Worm (Caenorhabditis elegans) whole organism, L1 larva: ENCODE data around the gene T08G5.15.

Source experiments
- ama-1 ChIP-seq: fragments of 150-350 bp; optimal IDR thresholded peaks from 2 replicates; lab custom pipeline; 2014
- ces-1 ChIP-seq: fragments of 150-350 bp; optimal IDR thresholded peaks from 2 replicates; lab custom pipeline; 2014; ENCODE audit warnings: missing biosample characterization, missing genetic modification reagents, missing genetic modification characterization
- elt-3 ChIP-seq, 6 experiments: fragments of 150-350 bp in 1 of 6; sonication (generic microtip); optimal IDR thresholded peaks; 2 replicates each; lab custom pipeline; 2017 to 2018; ENCODE audit warnings: missing biosample characterization in 6 of 6, missing genetic modification characterization in 6 of 6, inconsistent platforms in 1 of 6
- mep-1 ChIP-seq: fragments of 150-350 bp; optimal IDR thresholded peaks from 2 replicates; lab custom pipeline; 2014; ENCODE audit warnings: missing biosample characterization, missing genetic modification characterization
- ztf-11 ChIP-seq, 2 experiments: sonication (generic microtip); optimal IDR thresholded peaks; 2 replicates each; lab custom pipeline; 2016 to 2017; ENCODE audit warnings: missing genetic modification characterization in 2 of 2, missing biosample characterization in 1 of 2, missing compliant biosample characterization in 1 of 2
- ztf-4 ChIP-seq: fragments of 150-350 bp; optimal IDR thresholded peaks from 2 replicates; lab custom pipeline; 2014; ENCODE audit warnings: missing biosample characterization, missing genetic modification characterization

ce11 chrV:13992485-13992884 lies 30.5 kb downstream of the T08G5.15 start, which contains the start of gene droe-4:
- no peak for TF ChIP-seq elt-3 (tag; optimal IDR thresholded peaks at IDR 0.05; lab: Kevin White, UChicago)
- no peak for TF ChIP-seq ztf-11 (tag; optimal IDR thresholded peaks at IDR 0.05; lab: Kevin White, UChicago)
- no peak for TF ChIP-seq ces-1 (GFP tag; lab: Kevin White, UChicago)
- TF ChIP-seq ama-1 (lab: Kevin White, UChicago) = no peak
- no peak for TF ChIP-seq mep-1 (tag; lab: Kevin White, UChicago)
- TF ChIP-seq ztf-4 (tag; lab: Kevin White, UChicago) = no peak
